Fruit fly (Drosophila melanogaster) whole organism, embryonic: ENCODE data around the gene CG33282.

Experiments used
- Bteb2 ChIP-seq: fragments of 200-800 bp; sonication (Bioruptor generic); optimal IDR thresholded peaks from 2 replicates; lab custom pipeline; 2016; ENCODE audit warnings: missing biosample characterization, missing genetic modification characterization
- CG11093 ChIP-seq: fragments of 200-800 bp; sonication (Bioruptor generic); IDR thresholded peaks from 3 replicates; pipeline ENCODE4 v1.3.6; 2022; ENCODE audit warnings: missing biosample characterization, missing genetic modification characterization
- CG11696 ChIP-seq: fragments of 200-800 bp; sonication (Bioruptor generic); IDR thresholded peaks from 2 replicates; pipeline ENCODE4 v1.3.6; 2022; ENCODE audit warnings: missing biosample characterization, missing genetic modification characterization
- CG12769 ChIP-seq: fragments of 200-800 bp; sonication (Bioruptor generic); optimal IDR thresholded peaks from 2 replicates; lab custom pipeline; 2019; ENCODE audit warnings: missing biosample characterization, mild to moderate bottlenecking, missing genetic modification characterization, moderate library complexity
- CG13624 ChIP-seq: fragments of 200-800 bp; sonication (Bioruptor generic); optimal IDR thresholded peaks from 2 replicates; lab custom pipeline; 2016; ENCODE audit warnings: missing biosample characterization, missing genetic modification characterization
- CG17802 ChIP-seq: fragments of 200-800 bp; sonication (Bioruptor generic); optimal IDR thresholded peaks from 2 replicates; lab custom pipeline; 2018; ENCODE audit warnings: missing biosample characterization, mild to moderate bottlenecking, missing genetic modification characterization, moderate library complexity
- CG2129 ChIP-seq: fragments of 200-800 bp; sonication (Bioruptor generic); IDR thresholded peaks from 2 replicates; pipeline ENCODE4 v1.3.6; 2022; ENCODE audit warnings: missing biosample characterization, missing genetic modification characterization; ENCODE audit not compliant: partially characterized antibody
- CG3163 ChIP-seq: fragments of 200-800 bp; sonication (Bioruptor generic); optimal IDR thresholded peaks from 3 replicates; lab custom pipeline; 2016; ENCODE audit warnings: missing biosample characterization, missing genetic modification characterization
- CG32532 ChIP-seq: fragments of 200-800 bp; sonication (Bioruptor generic); IDR thresholded peaks from 2 replicates; pipeline ENCODE4 v1.3.6; 2022; ENCODE audit warnings: missing biosample characterization, missing genetic modification characterization
- CG4360 ChIP-seq: fragments of 200-800 bp; sonication (Bioruptor generic); IDR thresholded peaks from 2 replicates; pipeline ENCODE4 v1.3.6; 2022; ENCODE audit warnings: missing biosample characterization, missing genetic modification characterization
- CG4820 ChIP-seq: fragments of 200-800 bp; sonication (Bioruptor generic); optimal IDR thresholded peaks from 3 replicates; lab custom pipeline; 2016; ENCODE audit warnings: missing biosample characterization, missing genetic modification characterization
- CG6689 ChIP-seq: fragments of 200-800 bp; sonication (Bioruptor generic); IDR thresholded peaks from 2 replicates; pipeline ENCODE4 v1.3.6; 2022; ENCODE audit warnings: missing biosample characterization, missing genetic modification characterization
- CG6765 ChIP-seq: fragments of 200-800 bp; sonication (Bioruptor generic); optimal IDR thresholded peaks from 3 replicates; lab custom pipeline; 2017; ENCODE audit warnings: missing biosample characterization, mild to moderate bottlenecking, missing genetic modification characterization
- CG7372 ChIP-seq: fragments of 200-800 bp; sonication (Bioruptor generic); IDR thresholded peaks from 2 replicates; pipeline ENCODE4 v1.3.6; 2022; ENCODE audit warnings: missing biosample characterization, missing genetic modification characterization
- CG9932 ChIP-seq: fragments of 200-800 bp; sonication (Bioruptor generic); IDR thresholded peaks from 2 replicates; pipeline ENCODE4 v1.3.6; 2022; ENCODE audit warnings: missing biosample characterization, missing genetic modification characterization
- CoRest ChIP-seq: fragments of 200-800 bp; sonication (Bioruptor generic); optimal IDR thresholded peaks from 3 replicates; lab custom pipeline; 2018; ENCODE audit warnings: missing biosample characterization, mild to moderate bottlenecking, missing genetic modification characterization, moderate library complexity
- GATAe ChIP-seq: fragments of 200-800 bp; sonication (Bioruptor generic); conservative IDR thresholded peaks from 2 replicates; pipeline ENCODE4 v1.3.6; 2022; ENCODE audit warnings: missing biosample characterization, missing genetic modification characterization
- Hand ChIP-seq: fragments of 200-800 bp; sonication (Bioruptor generic); optimal IDR thresholded peaks from 2 replicates; lab custom pipeline; 2017; ENCODE audit warnings: mild to moderate bottlenecking, missing biosample characterization, missing genetic modification reagents, missing genetic modification characterization
- Hmx ChIP-seq: fragments of 200-800 bp; sonication (Bioruptor generic); optimal IDR thresholded peaks from 2 replicates; lab custom pipeline; 2016; ENCODE audit warnings: missing biosample characterization, missing genetic modification characterization
- Mad ChIP-seq: fragments of 200-800 bp; sonication (Bioruptor generic); optimal IDR thresholded peaks from 2 replicates; lab custom pipeline; 2016; ENCODE audit warnings: missing biosample characterization, missing genetic modification characterization
- Meics ChIP-seq: fragments of 200-800 bp; sonication (Bioruptor generic); optimal IDR thresholded peaks from 2 replicates; lab custom pipeline; 2017; ENCODE audit warnings: missing biosample characterization, mild to moderate bottlenecking, missing genetic modification characterization
- NC2β ChIP-seq: fragments of 200-800 bp; sonication (Bioruptor generic); optimal IDR thresholded peaks from 2 replicates; lab custom pipeline; 2016; ENCODE audit warnings: missing biosample characterization, missing genetic modification characterization
- PHDP ChIP-seq: fragments of 200-800 bp; sonication (Bioruptor generic); optimal IDR thresholded peaks from 3 replicates; lab custom pipeline; 2018; ENCODE audit warnings: missing biosample characterization, mild to moderate bottlenecking, missing genetic modification characterization, moderate library complexity
- Ptx1 ChIP-seq: fragments of 200-800 bp; sonication (Bioruptor generic); IDR thresholded peaks from 2 replicates; pipeline ENCODE4 v1.3.6; 2022; ENCODE audit warnings: missing biosample characterization, missing genetic modification characterization
- Sox102F ChIP-seq: fragments of 200-800 bp; sonication (Bioruptor generic); optimal IDR thresholded peaks from 2 replicates; lab custom pipeline; 2018; ENCODE audit warnings: missing biosample characterization, mild to moderate bottlenecking, missing genetic modification characterization, moderate library complexity
- Stat92E ChIP-seq, 3 experiments: fragments of >200 bp in 2 of 3; fragments of 200-800 bp in 1 of 3; sonication (Bioruptor generic) in 1 of 3; optimal IDR thresholded peaks; 2 replicates each; lab custom pipeline; 2017 to 2019; ENCODE audit warnings: missing biosample characterization in 3 of 3, missing genetic modification characterization in 3 of 3, mild to moderate bottlenecking in 1 of 3, moderate library complexity in 1 of 3
- al ChIP-seq: fragments of 200-800 bp; sonication (Bioruptor generic); IDR thresholded peaks from 2 replicates; pipeline ENCODE4 v1.3.6; 2022; ENCODE audit warnings: missing biosample characterization, missing genetic modification characterization
- bcd ChIP-seq: fragments of 200-800 bp; sonication (Bioruptor generic); optimal IDR thresholded peaks from 2 replicates; lab custom pipeline; 2017; ENCODE audit warnings: missing biosample characterization, mild to moderate bottlenecking, missing genetic modification characterization
- chinmo ChIP-seq: fragments of 200-800 bp; sonication (Bioruptor generic); IDR thresholded peaks from 4 replicates; pipeline ENCODE4 v1.3.6; 2022; ENCODE audit warnings: missing biosample characterization, missing genetic modification characterization; ENCODE audit not compliant: partially characterized antibody
- ci ChIP-seq: fragments of 200-800 bp; sonication (Bioruptor generic); IDR thresholded peaks from 3 replicates; pipeline ENCODE4 v1.3.6; 2022; ENCODE audit warnings: missing biosample characterization, missing genetic modification characterization
- corto ChIP-seq: fragments of 200-800 bp; sonication (Bioruptor generic); optimal IDR thresholded peaks from 2 replicates; lab custom pipeline; 2016; ENCODE audit warnings: missing biosample characterization, mild to moderate bottlenecking, missing genetic modification characterization, moderate library complexity
- cwo ChIP-seq: fragments of 200-800 bp; sonication (Bioruptor generic); optimal IDR thresholded peaks from 3 replicates; lab custom pipeline; 2017; ENCODE audit warnings: missing biosample characterization, missing genetic modification characterization, mild to moderate bottlenecking, moderate library complexity, missing genetic modification reagents
- hbn ChIP-seq: fragments of 200-800 bp; sonication (Bioruptor generic); IDR thresholded peaks from 2 replicates; pipeline ENCODE4 v1.3.6; 2022; ENCODE audit warnings: missing biosample characterization, missing genetic modification characterization; ENCODE audit not compliant: partially characterized antibody
- hkb ChIP-seq, 2 experiments: fragments of 200-800 bp in 1 of 2; fragments of >200 bp in 1 of 2; sonication (Bioruptor generic) in 1 of 2; IDR thresholded peaks in 1 of 2; optimal IDR thresholded peaks in 1 of 2; 2 replicates each; pipeline versions ENCODE4 v1.3.6 to Lab custom; 2017 to 2022; ENCODE audit warnings: missing biosample characterization in 1 of 2, missing genetic modification characterization in 1 of 2
- klu ChIP-seq: fragments of 200-800 bp; sonication (Bioruptor generic); IDR thresholded peaks from 2 replicates; pipeline ENCODE4 v1.3.6; 2022; ENCODE audit warnings: missing biosample characterization, missing genetic modification characterization
- lmd ChIP-seq: fragments of 200-800 bp; sonication (Bioruptor generic); IDR thresholded peaks from 2 replicates; pipeline ENCODE4 v1.3.6; 2022; ENCODE audit warnings: missing biosample characterization, missing genetic modification characterization
- mam ChIP-seq: fragments of 200-800 bp; sonication (Bioruptor generic); optimal IDR thresholded peaks from 3 replicates; lab custom pipeline; 2016; ENCODE audit warnings: missing biosample characterization, missing genetic modification characterization
- odd ChIP-seq: fragments of 200-800 bp; sonication (Bioruptor generic); optimal IDR thresholded peaks from 2 replicates; lab custom pipeline; 2017; ENCODE audit warnings: missing biosample characterization, mild to moderate bottlenecking, missing genetic modification characterization
- psq ChIP-seq: fragments of 200-800 bp; sonication (Bioruptor generic); optimal IDR thresholded peaks from 2 replicates; lab custom pipeline; 2017; ENCODE audit warnings: missing biosample characterization, missing genetic modification characterization
- repo ChIP-seq: fragments of 200-800 bp; sonication (Bioruptor generic); optimal IDR thresholded peaks from 2 replicates; lab custom pipeline; 2016; ENCODE audit warnings: missing biosample characterization, missing genetic modification characterization
- salm ChIP-seq: fragments of 200-800 bp; sonication (Bioruptor generic); optimal IDR thresholded peaks from 2 replicates; lab custom pipeline; 2018; ENCODE audit warnings: missing biosample characterization, mild to moderate bottlenecking, missing genetic modification characterization
- seq ChIP-seq: fragments of 200-800 bp; sonication (Bioruptor generic); IDR thresholded peaks from 2 replicates; pipeline ENCODE4 v1.3.6; 2022; ENCODE audit warnings: missing biosample characterization, missing genetic modification characterization
- slbo ChIP-seq: fragments of 200-800 bp; sonication (Bioruptor generic); IDR thresholded peaks from 2 replicates; pipeline ENCODE4 v1.3.6; 2022; ENCODE audit warnings: missing biosample characterization, missing genetic modification characterization
- slp2 ChIP-seq: fragments of 200-800 bp; sonication (Bioruptor generic); optimal IDR thresholded peaks from 2 replicates; lab custom pipeline; 2016; ENCODE audit warnings: missing biosample characterization, missing genetic modification characterization
- stwl ChIP-seq: fragments of 200-800 bp; sonication (Bioruptor generic); optimal IDR thresholded peaks from 3 replicates; lab custom pipeline; 2018; ENCODE audit warnings: missing biosample characterization, mild to moderate bottlenecking, missing genetic modification characterization, moderate library complexity
- tin ChIP-seq: fragments of 200-800 bp; sonication (Bioruptor generic); optimal IDR thresholded peaks from 3 replicates; lab custom pipeline; 2016; ENCODE audit warnings: missing biosample characterization, missing genetic modification characterization
- usp ChIP-seq: fragments of >200 bp; optimal IDR thresholded peaks from 2 replicates; lab custom pipeline; 2017; ENCODE audit warnings: missing biosample characterization, missing genetic modification characterization
- zfh1 ChIP-seq: fragments of 200-800 bp; sonication (Bioruptor generic); IDR thresholded peaks from 3 replicates; pipeline ENCODE4 v1.3.6; 2022; ENCODE audit warnings: missing biosample characterization, missing genetic modification characterization

CG33282 gene

dm6 chr2L:3354642-3355380 is 27.1 kb downstream of the CG33282 start, which contains the start of gene E23 (continued):
- peak; percentile 94 for TF ChIP-seq GATAe
- TF ChIP-seq CG4820 (GFP tag; lab: Kevin White, UChicago) = peak; percentile 98
- peak; percentile 99 for TF ChIP-seq odd (GFP tag; lab: Kevin White, UChicago)
- TF ChIP-seq CG6765 (GFP tag; lab: Kevin White, UChicago) = peak; percentile 96
- peak; percentile 98 for TF ChIP-seq salm (tag; lab: Kevin White, UChicago)
- peak; percentile 92 for TF ChIP-seq NC2β (GFP tag; lab: Kevin White, UChicago)
- TF ChIP-seq Meics (GFP tag; lab: Kevin White, UChicago) = peak; percentile 98
- peak; percentile 90 for TF ChIP-seq repo (GFP tag; lab: Kevin White, UChicago)
- TF ChIP-seq Mad = peak; percentile 98
- peak; percentile 91 for TF ChIP-seq CG13624 (GFP tag; lab: Kevin White, UChicago)
- TF ChIP-seq cwo (GFP tag; lab: Kevin White, UChicago) = peak; percentile 100
- TF ChIP-seq usp (GFP tag; lab: Kevin White, UChicago) = no peak
- peak; percentile 79 for TF ChIP-seq CG4360 (GFP tag; lab: Robert Waterston, UW)
- TF ChIP-seq CG11093 = peak; percentile 96
- no peak for TF ChIP-seq CG2129 (GFP tag; lab: Robert Waterston, UW)
- TF ChIP-seq Sox102F (GFP tag; lab: Kevin White, UChicago) = peak; percentile 99
- peak; percentile 96 for TF ChIP-seq slp2 (GFP tag; lab: Kevin White, UChicago)
- peak; percentile 98 for TF ChIP-seq seq (GFP tag; lab: Robert Waterston, UW)
- TF ChIP-seq, all 482 proteins: peak for 449

dm6 chr2L:3355791-3356190 is 28.1 kb downstream of the CG33282 start:
- TF ChIP-seq Hmx (GFP tag; lab: Kevin White, UChicago) = no peak
- no peak for TF ChIP-seq mam (GFP tag; lab: Kevin White, UChicago)
- TF ChIP-seq CG11696 (GFP tag; lab: Robert Waterston, UW) = no peak
- TF ChIP-seq lmd = no peak
- no peak for TF ChIP-seq PHDP (tag; lab: Kevin White, UChicago)
- no peak for TF ChIP-seq stwl (tag; lab: Kevin White, UChicago)
- TF ChIP-seq CG7372 = peak; percentile 88
- 0 out of 2 replicates have a peak, but pooled peaks have one; percentile 5 for TF ChIP-seq Ptx1 (GFP tag; lab: Robert Waterston, UW)
- no peak for TF ChIP-seq hbn (GFP tag; lab: Robert Waterston, UW)
- TF ChIP-seq zfh1 (GFP tag; lab: Robert Waterston, UW) = no peak
- TF ChIP-seq slbo (GFP tag; lab: Robert Waterston, UW) = peak; percentile 28; the same call in 1 of the 2 replicates
- TF ChIP-seq Hand = no peak
- TF ChIP-seq CG32532 = peak; percentile 38; the same call in 1 of the 2 replicates
- peak; percentile 28; the same call in 1 of the 2 replicates for TF ChIP-seq klu (GFP tag; lab: Robert Waterston, UW)
- TF ChIP-seq al (GFP tag; lab: Robert Waterston, UW) = no peak
- TF ChIP-seq ci = peak; percentile 28; the same call in 1 of the 3 replicates
- 0 out of 4 replicates have a peak, but pooled peaks have one; percentile 49 for TF ChIP-seq chinmo (GFP tag; lab: Robert Waterston, UW)
- TF ChIP-seq corto (GFP tag; lab: Kevin White, UChicago) = no peak
- TF ChIP-seq GATAe = peak; percentile 54; the same call in 1 of the 2 replicates
- TF ChIP-seq CoRest = no peak
- TF ChIP-seq tin = no peak
- 0 out of 2 replicates have a peak, but pooled peaks have one; percentile 3 for TF ChIP-seq CG6689
- TF ChIP-seq CG9932 (GFP tag; lab: Robert Waterston, UW) = no peak
- TF ChIP-seq hkb (optimal IDR thresholded peaks at IDR 0.05; lab: Kevin White, UChicago) = no peak
- 0 out of 2 replicates have a peak, but pooled peaks have one; percentile 11 for TF ChIP-seq hkb (GFP tag; IDR thresholded peaks at IDR 0.05; lab: Robert Waterston, UW)
- no peak for TF ChIP-seq Stat92E (GFP tag; optimal IDR thresholded peaks at IDR 0.05; lab: Kevin White, UChicago)
- no peak for TF ChIP-seq bcd (GFP tag; lab: Kevin White, UChicago)
- no peak for TF ChIP-seq CG3163 (GFP tag; lab: Kevin White, UChicago)
- no peak for TF ChIP-seq Bteb2
- no peak for TF ChIP-seq psq (GFP tag; lab: Kevin White, UChicago)
- TF ChIP-seq CG12769 (tag; lab: Kevin White, UChicago) = peak; percentile 29
- TF ChIP-seq CG17802 (tag; lab: Kevin White, UChicago) = no peak
